Fruit fly (Drosophila melanogaster) whole organism, embryonic: ENCODE data around the gene RpS25.
A peak's percentile ranks its signal among the peaks of the same experiment; 100 is the strongest.

Source experiments
- Abd-B ChIP-seq: fragments of 200-800 bp; sonication (Bioruptor generic); optimal IDR thresholded peaks from 2 replicates; lab custom pipeline; 2018; ENCODE audit warnings: missing biosample characterization, mild to moderate bottlenecking, missing genetic modification characterization, moderate library complexity
- CG10366 ChIP-seq: fragments of 200-800 bp; sonication (Bioruptor generic); IDR thresholded peaks from 2 replicates; pipeline ENCODE4 v1.3.6; 2022; ENCODE audit warnings: missing biosample characterization, missing genetic modification characterization
- CG10431 ChIP-seq: fragments of 200-800 bp; sonication (Bioruptor generic); optimal IDR thresholded peaks from 3 replicates; lab custom pipeline; 2018; ENCODE audit warnings: missing biosample characterization, mild to moderate bottlenecking, missing genetic modification characterization
- CG12071 ChIP-seq: fragments of 200-800 bp; sonication (Bioruptor generic); optimal IDR thresholded peaks from 3 replicates; lab custom pipeline; 2018; ENCODE audit warnings: missing biosample characterization, mild to moderate bottlenecking, missing genetic modification characterization
- CG12155 ChIP-seq: fragments of 200-800 bp; sonication (Bioruptor generic); optimal IDR thresholded peaks from 3 replicates; lab custom pipeline; 2016; ENCODE audit warnings: missing biosample characterization, missing genetic modification characterization
- CG12942 ChIP-seq: fragments of 200-800 bp; sonication (Bioruptor generic); optimal IDR thresholded peaks from 3 replicates; lab custom pipeline; 2016; ENCODE audit warnings: missing biosample characterization, missing genetic modification characterization
- CG13123 ChIP-seq: fragments of 200-800 bp; sonication (Bioruptor generic); optimal IDR thresholded peaks from 2 replicates; lab custom pipeline; 2016; ENCODE audit warnings: missing biosample characterization, missing genetic modification characterization
- CG13287 ChIP-seq: fragments of 200-800 bp; sonication (Bioruptor generic); IDR thresholded peaks from 2 replicates; pipeline ENCODE4 v1.3.6; 2022; ENCODE audit warnings: missing biosample characterization, missing genetic modification characterization; ENCODE audit not compliant: partially characterized antibody
- CG14050 ChIP-seq: fragments of 200-800 bp; sonication (Bioruptor generic); IDR thresholded peaks from 3 replicates; pipeline ENCODE4 v1.3.6; 2022; ENCODE audit warnings: missing biosample characterization, missing genetic modification characterization
- CG14441 ChIP-seq: fragments of 200-800 bp; sonication (Bioruptor generic); IDR thresholded peaks from 2 replicates; pipeline ENCODE4 v1.3.6; 2022; ENCODE audit warnings: missing biosample characterization, missing genetic modification characterization
- CG17359 ChIP-seq: fragments of 200-800 bp; sonication (Bioruptor generic); optimal IDR thresholded peaks from 3 replicates; lab custom pipeline; 2018; ENCODE audit warnings: missing biosample characterization, mild to moderate bottlenecking, missing genetic modification characterization, moderate library complexity
- CG18599 ChIP-seq: fragments of 200-800 bp; sonication (Bioruptor generic); optimal IDR thresholded peaks from 3 replicates; lab custom pipeline; 2017; ENCODE audit warnings: missing biosample characterization, missing genetic modification characterization, mild to moderate bottlenecking, moderate library complexity, missing genetic modification reagents
- CG2120 ChIP-seq: fragments of 200-800 bp; sonication (Bioruptor generic); optimal IDR thresholded peaks from 3 replicates; lab custom pipeline; 2016; ENCODE audit warnings: missing biosample characterization, missing genetic modification characterization
- CG33557 ChIP-seq: fragments of 200-800 bp; sonication (Bioruptor generic); optimal IDR thresholded peaks from 2 replicates; lab custom pipeline; 2019; ENCODE audit warnings: missing biosample characterization, mild to moderate bottlenecking, missing genetic modification characterization, moderate library complexity
- CG3838 ChIP-seq: fragments of 200-800 bp; sonication (Bioruptor generic); optimal IDR thresholded peaks from 3 replicates; lab custom pipeline; 2016; ENCODE audit warnings: missing biosample characterization, missing genetic modification characterization
- CG4328 ChIP-seq: fragments of 200-800 bp; sonication (Bioruptor generic); optimal IDR thresholded peaks from 3 replicates; lab custom pipeline; 2017; ENCODE audit warnings: missing biosample characterization, missing genetic modification reagents, missing genetic modification characterization
- CG4424 ChIP-seq: fragments of 200-800 bp; sonication (Bioruptor generic); optimal IDR thresholded peaks from 3 replicates; lab custom pipeline; 2016; ENCODE audit warnings: missing biosample characterization, missing genetic modification characterization
- CG6254 ChIP-seq: fragments of 200-800 bp; sonication (Bioruptor generic); optimal IDR thresholded peaks from 3 replicates; lab custom pipeline; 2017; ENCODE audit warnings: mild to moderate bottlenecking, missing biosample characterization, missing genetic modification reagents, missing genetic modification characterization
- CG7271 ChIP-seq: fragments of 200-800 bp; sonication (Bioruptor generic); optimal IDR thresholded peaks from 2 replicates; lab custom pipeline; 2018; ENCODE audit warnings: missing biosample characterization, mild to moderate bottlenecking, missing genetic modification characterization, moderate library complexity
- CG8478 ChIP-seq: fragments of >200 bp; optimal IDR thresholded peaks from 2 replicates; lab custom pipeline; 2018
- CG8924 ChIP-seq: fragments of 200-800 bp; optimal IDR thresholded peaks from 3 replicates; lab custom pipeline; 2019; ENCODE audit warnings: missing biosample characterization, mild to moderate bottlenecking, missing genetic modification characterization, moderate library complexity
- CG9876 ChIP-seq: fragments of 200-800 bp; sonication (Bioruptor generic); optimal IDR thresholded peaks from 2 replicates; lab custom pipeline; 2016; ENCODE audit warnings: missing biosample characterization, missing genetic modification characterization
- CoRest ChIP-seq: fragments of 200-800 bp; sonication (Bioruptor generic); optimal IDR thresholded peaks from 3 replicates; lab custom pipeline; 2018; ENCODE audit warnings: missing biosample characterization, mild to moderate bottlenecking, missing genetic modification characterization, moderate library complexity
- Dad ChIP-seq: fragments of 200-800 bp; sonication (Bioruptor generic); optimal IDR thresholded peaks from 3 replicates; lab custom pipeline; 2016; ENCODE audit warnings: missing biosample characterization, missing genetic modification characterization
- Deaf1 ChIP-seq: fragments of 200-800 bp; optimal IDR thresholded peaks from 3 replicates; lab custom pipeline; 2019; ENCODE audit warnings: missing biosample characterization, mild to moderate bottlenecking, missing genetic modification characterization, moderate library complexity
- Fer3 ChIP-seq: fragments of 200-800 bp; sonication (Bioruptor generic); optimal IDR thresholded peaks from 2 replicates; lab custom pipeline; 2018; ENCODE audit warnings: missing biosample characterization, mild to moderate bottlenecking, missing genetic modification characterization, moderate library complexity
- Hr51 ChIP-seq, 2 experiments: fragments of 200-800 bp; sonication (Bioruptor generic); optimal IDR thresholded peaks; 2 replicates in 1 of 2; 3 replicates in 1 of 2; lab custom pipeline; 2016 to 2018; ENCODE audit warnings: missing biosample characterization in 2 of 2, missing genetic modification characterization in 2 of 2, mild to moderate bottlenecking in 1 of 2, moderate library complexity in 1 of 2
- Lim3 ChIP-seq: fragments of 200-800 bp; sonication (Bioruptor generic); IDR thresholded peaks from 2 replicates; pipeline ENCODE4 v1.3.6; 2022; ENCODE audit warnings: missing biosample characterization, missing genetic modification characterization
- MESR4 ChIP-seq: fragments of 200-800 bp; sonication (Bioruptor generic); optimal IDR thresholded peaks from 2 replicates; lab custom pipeline; 2018; ENCODE audit warnings: missing biosample characterization, mild to moderate bottlenecking, missing genetic modification characterization, moderate library complexity
- Nf-YC ChIP-seq: fragments of 200-800 bp; optimal IDR thresholded peaks from 3 replicates; lab custom pipeline; 2019; ENCODE audit warnings: missing biosample characterization, mild to moderate bottlenecking, missing genetic modification characterization, moderate library complexity
- YL-1 ChIP-seq: fragments of 200-800 bp; sonication (Bioruptor generic); optimal IDR thresholded peaks from 3 replicates; lab custom pipeline; 2017; ENCODE audit warnings: missing biosample characterization, mild to moderate bottlenecking, missing genetic modification characterization
- al ChIP-seq: fragments of 200-800 bp; sonication (Bioruptor generic); IDR thresholded peaks from 2 replicates; pipeline ENCODE4 v1.3.6; 2022; ENCODE audit warnings: missing biosample characterization, missing genetic modification characterization
- cad ChIP-seq: fragments of >200 bp; optimal IDR thresholded peaks from 2 replicates; lab custom pipeline; 2017; ENCODE audit warnings: missing biosample characterization, missing genetic modification characterization
- cato ChIP-seq: fragments of 200-800 bp; sonication (Bioruptor generic); optimal IDR thresholded peaks from 2 replicates; lab custom pipeline; 2016; ENCODE audit warnings: missing biosample characterization, missing genetic modification characterization, borderline replicate concordance
- fd102C ChIP-seq: fragments of 200-800 bp; sonication (Bioruptor generic); optimal IDR thresholded peaks from 2 replicates; lab custom pipeline; 2018; ENCODE audit warnings: missing biosample characterization, mild to moderate bottlenecking, missing genetic modification characterization, moderate library complexity
- gsb ChIP-seq: fragments of 200-800 bp; sonication (Bioruptor generic); IDR thresholded peaks from 2 replicates; pipeline ENCODE4 v1.3.6; 2022; ENCODE audit warnings: missing biosample characterization, missing genetic modification characterization
- lilli ChIP-seq: fragments of 200-800 bp; sonication (Bioruptor generic); optimal IDR thresholded peaks from 3 replicates; lab custom pipeline; 2016; ENCODE audit warnings: missing biosample characterization, missing genetic modification characterization
- odd ChIP-seq: fragments of 200-800 bp; sonication (Bioruptor generic); optimal IDR thresholded peaks from 2 replicates; lab custom pipeline; 2017; ENCODE audit warnings: missing biosample characterization, mild to moderate bottlenecking, missing genetic modification characterization
- pan ChIP-seq, 4 experiments: fragments of >200 bp in 3 of 4; fragments of 200-800 bp in 1 of 4; sonication (Bioruptor generic) in 1 of 4; optimal IDR thresholded peaks in 3 of 4; IDR thresholded peaks in 1 of 4; 2 replicates each; pipeline versions ENCODE4 v1.3.6 to Lab custom; 2017 to 2022; ENCODE audit warnings: missing biosample characterization in 2 of 4, missing genetic modification characterization in 2 of 4, mixed read lengths in 1 of 4
- pnt ChIP-seq: fragments of 200-800 bp; sonication (Bioruptor generic); optimal IDR thresholded peaks from 3 replicates; lab custom pipeline; 2016; ENCODE audit warnings: missing biosample characterization, missing genetic modification characterization
- ro ChIP-seq: fragments of 200-800 bp; sonication (Bioruptor generic); IDR thresholded peaks from 2 replicates; pipeline ENCODE4 v1.3.6; 2022; ENCODE audit warnings: missing biosample characterization, missing genetic modification characterization
- sd ChIP-seq: fragments of 200-800 bp; sonication (Bioruptor generic); optimal IDR thresholded peaks from 3 replicates; lab custom pipeline; 2018; ENCODE audit warnings: missing biosample characterization, mild to moderate bottlenecking, missing genetic modification characterization, moderate library complexity
- sim ChIP-seq: fragments of 200-800 bp; sonication (Bioruptor generic); IDR thresholded peaks from 2 replicates; pipeline ENCODE4 v1.3.6; 2022; ENCODE audit warnings: missing biosample characterization, missing genetic modification characterization
- sisA ChIP-seq: fragments of 200-800 bp; sonication (Bioruptor generic); IDR thresholded peaks from 2 replicates; pipeline ENCODE4 v1.3.6; 2022; ENCODE audit warnings: missing biosample characterization, missing genetic modification characterization
- slou ChIP-seq: fragments of 200-800 bp; sonication (Bioruptor generic); optimal IDR thresholded peaks from 3 replicates; lab custom pipeline; 2016; ENCODE audit warnings: missing biosample characterization, missing genetic modification characterization
- ssp ChIP-seq: fragments of 200-800 bp; sonication (Bioruptor generic); IDR thresholded peaks from 2 replicates; pipeline ENCODE4 v1.3.6; 2022; ENCODE audit warnings: missing biosample characterization, missing genetic modification characterization
- tll ChIP-seq, 2 experiments: fragments of 200-800 bp in 1 of 2; fragments of >200 bp in 1 of 2; sonication (Bioruptor generic) in 1 of 2; optimal IDR thresholded peaks; 2 replicates each; lab custom pipeline; 2017 to 2019; ENCODE audit warnings: missing biosample characterization in 2 of 2, missing genetic modification characterization in 2 of 2, mild to moderate bottlenecking in 1 of 2, moderate library complexity in 1 of 2
- zen2 ChIP-seq: fragments of 200-800 bp; sonication (Bioruptor generic); IDR thresholded peaks from 3 replicates; pipeline ENCODE4 v1.3.6; 2022; ENCODE audit warnings: missing biosample characterization, missing genetic modification characterization; ENCODE audit not compliant: partially characterized antibody

The RpS25 gene

DNA sequence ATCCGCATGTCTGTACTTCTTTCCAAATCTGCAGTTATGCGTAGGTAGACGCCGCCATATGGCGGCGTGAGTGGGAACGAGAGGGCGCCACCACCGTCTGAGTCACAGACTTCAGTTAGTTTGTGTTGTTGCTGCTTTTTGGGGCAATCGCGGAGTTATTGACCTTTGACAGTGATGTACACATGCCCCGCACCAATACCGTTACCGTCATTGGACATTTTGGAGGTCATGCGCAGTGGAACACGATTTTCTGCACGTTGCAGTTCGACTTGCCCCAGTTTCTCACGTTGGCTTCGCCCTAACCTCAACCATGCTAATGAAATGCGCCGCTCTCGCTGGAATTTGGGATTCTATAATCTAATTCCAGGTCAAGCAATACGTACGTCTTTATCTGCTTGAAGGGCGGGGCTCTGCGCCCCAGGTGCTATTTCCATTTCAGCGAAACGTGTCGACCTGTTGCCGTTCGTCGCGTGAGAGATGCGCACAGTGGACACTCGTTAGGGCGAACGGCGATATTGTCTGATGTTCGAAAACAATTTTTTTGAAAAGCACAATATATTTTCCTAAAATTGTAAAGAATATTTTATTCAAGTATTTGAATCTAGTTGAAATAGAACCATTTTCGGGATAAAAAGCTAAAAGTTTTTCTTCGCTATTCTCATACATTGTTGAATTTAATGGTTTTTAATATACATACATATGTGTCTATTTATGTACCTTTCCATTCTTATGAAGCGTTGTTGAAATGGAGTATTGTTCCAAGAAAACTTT lies 4.6 kb downstream of the RpS25 start (continued):
- TF ChIP-seq CG10366 (GFP tag; lab: Robert Waterston, UW), result peak; percentile 75
- peak; percentile 71 for TF ChIP-seq CG4424
- peak; percentile 71 for TF ChIP-seq Nf-YC (tag; lab: Kevin White, UChicago)
- TF ChIP-seq slou (GFP tag; lab: Kevin White, UChicago), result peak; percentile 57
- TF ChIP-seq CG4328 (GFP tag; lab: Kevin White, UChicago), result no peak
- no peak for TF ChIP-seq CG8478 (lab: Kevin White, UChicago)
- peak; percentile 61 for TF ChIP-seq CG12942 (GFP tag; lab: Kevin White, UChicago)
- no peak for TF ChIP-seq CG10431 (GFP tag; lab: Kevin White, UChicago)
- TF ChIP-seq al (GFP tag; lab: Robert Waterston, UW), result peak; percentile 76
- TF ChIP-seq sd (tag; lab: Kevin White, UChicago), result peak; percentile 97
- peak; percentile 48 for TF ChIP-seq CG9876 (GFP tag; lab: Kevin White, UChicago)
- TF ChIP-seq sisA (GFP tag; lab: Robert Waterston, UW), result peak; percentile 81
- 0 out of 2 replicates have a peak, but pooled peaks have one; percentile 7 for TF ChIP-seq Lim3 (GFP tag; lab: Robert Waterston, UW)
- TF ChIP-seq CG2120, result peak; percentile 90
- TF ChIP-seq CG13123 (GFP tag; lab: Kevin White, UChicago), result no peak
- peak; percentile 36 for TF ChIP-seq CG3838 (GFP tag; lab: Kevin White, UChicago)
- TF ChIP-seq YL-1 (GFP tag; lab: Kevin White, UChicago), result peak; percentile 57
- peak; percentile 90 for TF ChIP-seq lilli (GFP tag; lab: Kevin White, UChicago)
- TF ChIP-seq Fer3, result peak; percentile 82
- TF ChIP-seq MESR4 (GFP tag; lab: Kevin White, UChicago), result peak; percentile 57
- no peak for TF ChIP-seq pan (optimal IDR thresholded peaks at IDR 0.05; lab: Kevin White, UChicago)
- peak in 1 of 2 experiments; percentile 75 for TF ChIP-seq pan (GFP tag; optimal IDR thresholded peaks at IDR 0.05 in 1 of 2, IDR thresholded peaks at IDR 0.05 in 1 of 2)
- TF ChIP-seq Abd-B (GFP tag; lab: Kevin White, UChicago), result peak; percentile 76
- no peak for TF ChIP-seq sim (GFP tag; lab: Robert Waterston, UW)
- peak; percentile 79 for TF ChIP-seq CoRest (tag; lab: Kevin White, UChicago)
- peak; percentile 83 for TF ChIP-seq CG14441 (GFP tag; lab: Robert Waterston, UW)
- peak; percentile 66 for TF ChIP-seq CG14050 (GFP tag; lab: Robert Waterston, UW)
- TF ChIP-seq CG6254, result no peak
- no peak for TF ChIP-seq CG7271
- TF ChIP-seq CG17359, result peak; percentile 73
- TF ChIP-seq CG18599, result peak; percentile 73
- peak in 1 of 2 experiments; percentile 5 for TF ChIP-seq tll (GFP tag; optimal IDR thresholded peaks at IDR 0.05; lab: Kevin White, UChicago)
- TF ChIP-seq fd102C (GFP tag; lab: Kevin White, UChicago), result peak; percentile 11
- TF ChIP-seq CG12071 (GFP tag; lab: Kevin White, UChicago), result peak; percentile 58
- TF ChIP-seq ro, result peak; percentile 53
- TF ChIP-seq zen2 (GFP tag; lab: Robert Waterston, UW), result no peak
- TF ChIP-seq cad (GFP tag; lab: Kevin White, UChicago), result no peak
- TF ChIP-seq CG12155 (GFP tag; lab: Kevin White, UChicago), result peak; percentile 89
- peak; percentile 63 for TF ChIP-seq pnt (GFP tag; lab: Kevin White, UChicago)
- TF ChIP-seq CG13287 (GFP tag; lab: Robert Waterston, UW), result no peak; the same call in 1 of the 2 replicates
- no peak for TF ChIP-seq gsb (GFP tag; lab: Robert Waterston, UW)
- no peak for TF ChIP-seq odd (GFP tag; lab: Kevin White, UChicago)
- peak; percentile 6 for TF ChIP-seq cato
- peak; percentile 49 to 63 for TF ChIP-seq Hr51 (GFP tag; optimal IDR thresholded peaks at IDR 0.05; lab: Kevin White, UChicago)
- TF ChIP-seq CG8924 (tag; lab: Kevin White, UChicago), result peak; percentile 46
- peak; percentile 35 for TF ChIP-seq Deaf1 (tag; lab: Kevin White, UChicago)
- peak; percentile 57; the same call in 1 of the 2 replicates for TF ChIP-seq ssp (GFP tag; lab: Robert Waterston, UW)
- TF ChIP-seq Dad (GFP tag; lab: Kevin White, UChicago), result peak; percentile 47
- TF ChIP-seq CG33557 (GFP tag; lab: Kevin White, UChicago), result peak; percentile 27
